Fruit fly (Drosophila melanogaster) whole organism, embryonic: ENCODE measurements around the gene OtopLb.

Experiments
- Adf1 ChIP-seq: fragments of 200-800 bp; sonication (Bioruptor generic); IDR thresholded peaks from 2 replicates; pipeline ENCODE4 v1.3.6; 2022; ENCODE audit warnings: missing biosample characterization, missing genetic modification characterization
- Antp ChIP-seq: fragments of 200-800 bp; sonication (Bioruptor generic); optimal IDR thresholded peaks from 3 replicates; lab custom pipeline; 2016; ENCODE audit warnings: missing biosample characterization, missing genetic modification characterization
- Atf-2 ChIP-seq: fragments of 200-800 bp; sonication (Bioruptor generic); optimal IDR thresholded peaks from 2 replicates; lab custom pipeline; 2016; ENCODE audit warnings: missing biosample characterization, missing genetic modification characterization
- Awh ChIP-seq: fragments of 200-800 bp; sonication (Bioruptor generic); IDR thresholded peaks from 2 replicates; pipeline ENCODE4, ENCODE4 v1.3.6; 2022; ENCODE audit warnings: missing biosample characterization, missing genetic modification characterization
- Bdp1 ChIP-seq: fragments of 200-800 bp; sonication (Bioruptor generic); optimal IDR thresholded peaks from 3 replicates; lab custom pipeline; 2016; ENCODE audit warnings: missing biosample characterization, missing genetic modification characterization
- CG11695 ChIP-seq: fragments of 200-800 bp; sonication (Bioruptor generic); IDR thresholded peaks from 3 replicates; pipeline ENCODE4 v1.3.6; 2022; ENCODE audit warnings: missing biosample characterization, missing genetic modification characterization
- CG11723 ChIP-seq: fragments of 200-800 bp; sonication (Bioruptor generic); optimal IDR thresholded peaks from 2 replicates; lab custom pipeline; 2017; ENCODE audit warnings: missing biosample characterization, mild to moderate bottlenecking, missing genetic modification characterization
- CG14710 ChIP-seq: fragments of 200-800 bp; sonication (Bioruptor generic); optimal IDR thresholded peaks from 3 replicates; lab custom pipeline; 2019; ENCODE audit warnings: missing biosample characterization, mild to moderate bottlenecking, missing genetic modification characterization, moderate library complexity
- CG15696 ChIP-seq: fragments of 200-800 bp; sonication (Bioruptor generic); optimal IDR thresholded peaks from 2 replicates; lab custom pipeline; 2019; ENCODE audit warnings: missing biosample characterization, mild to moderate bottlenecking, missing genetic modification characterization, moderate library complexity
- CG16863 ChIP-seq: fragments of 200-800 bp; sonication (Bioruptor generic); optimal IDR thresholded peaks from 3 replicates; lab custom pipeline; 2016; ENCODE audit warnings: missing biosample characterization, missing genetic modification characterization
- CG18599 ChIP-seq: fragments of 200-800 bp; sonication (Bioruptor generic); optimal IDR thresholded peaks from 3 replicates; lab custom pipeline; 2017; ENCODE audit warnings: missing biosample characterization, missing genetic modification characterization, mild to moderate bottlenecking, moderate library complexity, missing genetic modification reagents
- CG2875 ChIP-seq: fragments of 200-800 bp; sonication (Bioruptor generic); optimal IDR thresholded peaks from 2 replicates; lab custom pipeline; 2017; ENCODE audit warnings: missing biosample characterization, mild to moderate bottlenecking, missing genetic modification characterization, missing genetic modification reagents
- CG31441 ChIP-seq: fragments of 200-800 bp; sonication (Bioruptor generic); IDR thresholded peaks from 2 replicates; pipeline ENCODE4 v1.3.6; 2022; ENCODE audit warnings: missing biosample characterization, missing genetic modification characterization
- CG3281 ChIP-seq: fragments of 200-800 bp; sonication (Bioruptor generic); optimal IDR thresholded peaks from 3 replicates; lab custom pipeline; 2017; ENCODE audit warnings: missing biosample characterization, mild to moderate bottlenecking, missing genetic modification characterization
- CG5180 ChIP-seq: fragments of 200-800 bp; sonication (Bioruptor generic); optimal IDR thresholded peaks from 3 replicates; lab custom pipeline; 2017; ENCODE audit warnings: missing biosample characterization, missing genetic modification characterization, mild to moderate bottlenecking, moderate library complexity, missing genetic modification reagents
- CG6813 ChIP-seq: fragments of 200-800 bp; sonication (Bioruptor generic); optimal IDR thresholded peaks from 2 replicates; lab custom pipeline; 2017; ENCODE audit warnings: missing biosample characterization, missing genetic modification characterization, mild to moderate bottlenecking, moderate library complexity, missing genetic modification reagents
- CG7987 ChIP-seq: fragments of 200-800 bp; sonication (Bioruptor generic); optimal IDR thresholded peaks from 2 replicates; lab custom pipeline; 2018; ENCODE audit warnings: missing biosample characterization, mild to moderate bottlenecking, missing genetic modification characterization, moderate library complexity
- CG9817 ChIP-seq: fragments of 200-800 bp; sonication (Bioruptor generic); optimal IDR thresholded peaks from 2 replicates; lab custom pipeline; 2018; ENCODE audit warnings: missing biosample characterization, mild to moderate bottlenecking, missing genetic modification characterization, moderate library complexity
- D ChIP-seq, 2 experiments: fragments of 200-800 bp in 1 of 2; fragments of >200 bp in 1 of 2; sonication (Bioruptor generic) in 1 of 2; optimal IDR thresholded peaks; 2 replicates in 1 of 2; 3 replicates in 1 of 2; lab custom pipeline; 2017; ENCODE audit warnings: mild to moderate bottlenecking in 1 of 2, missing biosample characterization in 1 of 2, missing genetic modification characterization in 1 of 2, missing genetic modification reagents in 1 of 2
- Doc3 ChIP-seq: fragments of 200-800 bp; sonication (Bioruptor generic); IDR thresholded peaks from 3 replicates; pipeline ENCODE4 v1.3.6; 2022; ENCODE audit warnings: missing biosample characterization, missing genetic modification characterization; ENCODE audit not compliant: partially characterized antibody
- Ets65A ChIP-seq: fragments of 200-800 bp; sonication (Bioruptor generic); peaks from one replicate; lab custom pipeline; 2016; ENCODE audit warnings: missing biosample characterization, missing genetic modification characterization
- Hr3 ChIP-seq: fragments of 200-800 bp; sonication (Bioruptor generic); optimal IDR thresholded peaks from 3 replicates; lab custom pipeline; 2016; ENCODE audit warnings: missing biosample characterization, missing genetic modification characterization
- Med ChIP-seq: fragments of 200-800 bp; sonication (Bioruptor generic); peaks from one replicate; lab custom pipeline; 2016; ENCODE audit warnings: missing biosample characterization, missing genetic modification characterization, mild to moderate bottlenecking, inconsistent platforms, moderate library complexity
- Oli ChIP-seq: fragments of 200-800 bp; sonication (Bioruptor generic); optimal IDR thresholded peaks from 2 replicates; lab custom pipeline; 2018; ENCODE audit warnings: missing biosample characterization, mild to moderate bottlenecking, missing genetic modification characterization, moderate library complexity
- Sox100B ChIP-seq: fragments of 200-800 bp; sonication (Bioruptor generic); optimal IDR thresholded peaks from 3 replicates; lab custom pipeline; 2018; ENCODE audit warnings: missing biosample characterization, mild to moderate bottlenecking, missing genetic modification characterization
- Stat92E ChIP-seq, 3 experiments: fragments of >200 bp in 2 of 3; fragments of 200-800 bp in 1 of 3; sonication (Bioruptor generic) in 1 of 3; optimal IDR thresholded peaks; 2 replicates each; lab custom pipeline; 2017 to 2019; ENCODE audit warnings: missing biosample characterization in 3 of 3, missing genetic modification characterization in 3 of 3, mild to moderate bottlenecking in 1 of 3, moderate library complexity in 1 of 3
- cwo ChIP-seq: fragments of 200-800 bp; sonication (Bioruptor generic); optimal IDR thresholded peaks from 3 replicates; lab custom pipeline; 2017; ENCODE audit warnings: missing biosample characterization, missing genetic modification characterization, mild to moderate bottlenecking, moderate library complexity, missing genetic modification reagents
- dan ChIP-seq: fragments of 200-800 bp; sonication (Bioruptor generic); IDR thresholded peaks from 2 replicates; pipeline ENCODE4 v1.3.6; 2022; ENCODE audit warnings: missing biosample characterization, missing genetic modification characterization
- ems ChIP-seq: fragments of 200-800 bp; sonication (Bioruptor generic); optimal IDR thresholded peaks from 3 replicates; lab custom pipeline; 2016; ENCODE audit warnings: missing biosample characterization, missing genetic modification characterization
- exex ChIP-seq: fragments of 200-800 bp; sonication (Bioruptor generic); optimal IDR thresholded peaks from 4 replicates; lab custom pipeline; 2018; ENCODE audit warnings: missing biosample characterization, mild to moderate bottlenecking, missing genetic modification characterization, moderate library complexity
- gcm ChIP-seq: fragments of 200-800 bp; sonication (Bioruptor generic); optimal IDR thresholded peaks from 2 replicates; lab custom pipeline; 2019; ENCODE audit warnings: missing biosample characterization, mild to moderate bottlenecking, missing genetic modification characterization, moderate library complexity
- h ChIP-seq: fragments of >200 bp; optimal IDR thresholded peaks from 2 replicates; lab custom pipeline; 2017
- jing ChIP-seq: fragments of 200-800 bp; sonication (Bioruptor generic); optimal IDR thresholded peaks from 2 replicates; lab custom pipeline; 2018; ENCODE audit warnings: missing biosample characterization, mild to moderate bottlenecking, missing genetic modification characterization
- ken ChIP-seq: fragments of 200-800 bp; sonication (Bioruptor generic); IDR thresholded peaks from 3 replicates; pipeline ENCODE4 v1.3.6; 2022; ENCODE audit warnings: missing biosample characterization, missing genetic modification characterization
- lab ChIP-seq: fragments of 200-800 bp; sonication (Bioruptor generic); optimal IDR thresholded peaks from 3 replicates; lab custom pipeline; 2017; ENCODE audit warnings: missing biosample characterization, missing genetic modification characterization, mild to moderate bottlenecking, moderate library complexity, missing genetic modification reagents
- lmd ChIP-seq: fragments of 200-800 bp; sonication (Bioruptor generic); IDR thresholded peaks from 2 replicates; pipeline ENCODE4 v1.3.6; 2022; ENCODE audit warnings: missing biosample characterization, missing genetic modification characterization
- peb ChIP-seq: fragments of 200-800 bp; sonication (Bioruptor generic); IDR thresholded peaks from 2 replicates; pipeline ENCODE4 v1.3.6; 2022; ENCODE audit warnings: missing biosample characterization, missing genetic modification characterization
- pfk ChIP-seq: fragments of 200-800 bp; sonication (Bioruptor generic); optimal IDR thresholded peaks from 2 replicates; lab custom pipeline; 2018; ENCODE audit warnings: missing biosample characterization, mild to moderate bottlenecking, missing genetic modification characterization, moderate library complexity
- prd ChIP-seq, 3 experiments: fragments of >200 bp in 2 of 3; fragments of 200-800 bp in 1 of 3; sonication (Bioruptor generic) in 1 of 3; optimal IDR thresholded peaks in 2 of 3; IDR thresholded peaks in 1 of 3; 2 replicates in 2 of 3; 3 replicates in 1 of 3; pipeline versions ENCODE4 v1.3.6 to Lab custom; 2017 to 2022; ENCODE audit warnings: missing biosample characterization in 1 of 3, missing genetic modification characterization in 1 of 3
- pros ChIP-seq: fragments of 200-800 bp; sonication (Bioruptor generic); optimal IDR thresholded peaks from 3 replicates; lab custom pipeline; 2019; ENCODE audit warnings: missing biosample characterization, mild to moderate bottlenecking, missing genetic modification characterization, moderate library complexity
- scrt ChIP-seq: fragments of 200-800 bp; sonication (Bioruptor generic); optimal IDR thresholded peaks from 2 replicates; lab custom pipeline; 2018; ENCODE audit warnings: missing biosample characterization, mild to moderate bottlenecking, missing genetic modification characterization, moderate library complexity
- sens ChIP-seq: fragments of 200-800 bp; sonication (Bioruptor generic); peaks from one replicate; lab custom pipeline; 2016; ENCODE audit warnings: missing biosample characterization, missing genetic modification characterization
- sisA ChIP-seq: fragments of 200-800 bp; sonication (Bioruptor generic); IDR thresholded peaks from 2 replicates; pipeline ENCODE4 v1.3.6; 2022; ENCODE audit warnings: missing biosample characterization, missing genetic modification characterization
- unpg ChIP-seq: fragments of 200-800 bp; sonication (Bioruptor generic); optimal IDR thresholded peaks from 3 replicates; lab custom pipeline; 2018; ENCODE audit warnings: missing biosample characterization, mild to moderate bottlenecking, missing genetic modification characterization, moderate library complexity
- yki ChIP-seq: fragments of >200 bp; optimal IDR thresholded peaks from 3 replicates; lab custom pipeline; 2018

The OtopLb gene

DNA sequence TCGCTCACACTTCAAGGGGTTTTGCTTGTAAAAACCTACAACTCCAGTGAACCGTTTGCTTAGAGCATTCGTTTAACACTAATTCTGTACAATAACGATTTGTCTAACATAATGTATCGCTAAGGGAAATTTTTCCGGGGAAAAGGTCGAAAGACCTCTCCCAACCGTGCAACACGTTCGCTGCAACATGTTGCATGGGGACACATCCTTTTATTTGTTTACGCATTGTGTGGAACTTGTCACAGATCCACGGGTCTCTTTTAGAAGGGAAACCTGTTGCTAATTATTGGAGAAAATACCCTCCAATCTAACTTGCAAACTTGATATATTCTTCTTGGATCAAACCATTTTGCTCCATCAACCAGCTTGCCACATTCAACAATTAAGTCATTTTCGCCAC, 14.7 kb downstream of the OtopLb start:
- peak; percentile 38 for TF ChIP-seq scrt (GFP tag; lab: Kevin White, UChicago)
- peak; percentile 94 for TF ChIP-seq CG5180 (GFP tag; lab: Kevin White, UChicago)
- no peak for TF ChIP-seq CG6813

DNA sequence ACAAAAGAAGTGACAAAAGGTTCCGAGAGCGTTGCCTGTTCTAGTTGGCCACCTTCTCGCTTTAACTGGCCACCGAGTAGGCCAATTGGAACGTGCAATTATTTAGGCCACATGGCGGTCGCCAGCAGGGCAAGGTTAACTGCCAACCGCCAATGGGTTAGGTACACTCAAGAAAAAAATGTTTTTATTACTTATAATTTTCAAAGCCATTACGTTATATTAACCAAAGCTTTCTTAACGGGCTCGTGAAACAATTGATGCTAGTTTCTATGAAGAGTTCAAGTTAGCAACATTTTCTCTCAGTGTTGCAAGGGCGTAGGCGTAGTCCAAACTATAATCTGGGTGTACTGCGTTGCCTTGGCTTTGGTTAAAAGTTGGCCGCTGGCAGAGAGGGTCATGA, 34.3 kb downstream of the OtopLb start:
- TF ChIP-seq CG18599 (GFP tag; lab: Kevin White, UChicago): peak; percentile 6
- no peak for TF ChIP-seq prd (optimal IDR thresholded peaks at IDR 0.05; lab: Kevin White, UChicago)
- TF ChIP-seq prd (GFP tag; IDR thresholded peaks at IDR 0.05; lab: Robert Waterston, UW): 0 out of 3 replicates have a peak, but pooled peaks have one; percentile 8
- peak; percentile 35 for TF ChIP-seq Ets65A (GFP tag; lab: Kevin White, UChicago)
- TF ChIP-seq yki: no peak
- TF ChIP-seq sisA: 0 out of 2 replicates have a peak, but pooled peaks have one; percentile 21

DNA sequence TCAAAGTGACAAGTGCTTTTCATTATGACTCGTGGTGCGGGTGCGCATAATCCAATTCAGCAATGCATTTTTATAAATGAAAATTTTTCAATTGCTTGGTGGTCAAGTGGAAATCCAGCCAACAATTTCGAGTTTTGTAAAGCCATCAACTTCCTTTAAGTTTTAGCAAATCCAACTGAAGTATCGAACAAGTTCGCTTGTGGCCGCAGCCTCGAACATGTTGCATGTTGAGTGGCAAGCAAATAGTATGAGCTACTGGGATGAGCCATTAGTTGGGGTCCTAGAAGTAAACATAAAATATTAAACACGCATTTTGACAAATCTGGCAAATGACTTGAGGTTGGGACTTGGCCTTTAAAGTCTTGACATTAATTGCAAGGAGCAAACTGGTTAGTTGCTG, 49.1 kb downstream of the OtopLb start:
- no peak for TF ChIP-seq D (optimal IDR thresholded peaks at IDR 0.05; lab: Kevin White, UChicago)
- TF ChIP-seq D (GFP tag; optimal IDR thresholded peaks at IDR 0.05; lab: Kevin White, UChicago): no peak
- TF ChIP-seq CG5180 (GFP tag; lab: Kevin White, UChicago): peak; percentile 90

DNA sequence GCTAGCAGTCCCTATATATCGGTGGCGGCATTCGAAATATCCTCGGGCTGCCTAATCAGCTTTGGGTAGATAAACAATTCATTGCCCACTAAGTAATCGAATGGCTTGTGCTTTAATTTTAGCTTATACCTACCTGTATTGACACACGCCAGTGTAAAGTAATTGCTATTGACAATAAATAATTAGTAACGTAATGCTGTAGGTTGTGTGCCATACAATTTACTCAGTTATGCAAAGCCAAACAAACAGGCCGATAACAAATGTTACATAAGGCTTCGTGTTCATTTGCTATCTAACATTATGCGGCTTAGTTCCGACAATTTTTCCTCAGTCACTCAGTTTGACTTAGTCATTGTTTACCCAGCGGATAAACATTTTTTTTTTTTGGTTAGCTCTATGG, 51.6 kb downstream of the OtopLb start:
- TF ChIP-seq Antp (GFP tag; lab: Kevin White, UChicago) (no peak), ems (GFP tag; lab: Kevin White, UChicago) (no peak), CG14710 (tag; lab: Kevin White, UChicago) (no peak), Bdp1 (GFP tag; lab: Kevin White, UChicago) (no peak), pros (no peak), CG7987 (peak; percentile 80), Adf1 (GFP tag; lab: Robert Waterston, UW) (no peak), Doc3 (no peak), CG11723 (no peak), Med (no peak), lmd (no peak), pfk (GFP tag; lab: Kevin White, UChicago) (peak; percentile 9), CG3281 (peak; percentile 67), jing (GFP tag; lab: Kevin White, UChicago) (no peak), cwo (GFP tag; lab: Kevin White, UChicago) (peak; percentile 30), lab (GFP tag; lab: Kevin White, UChicago) (peak; percentile 81), CG16863 (no peak), h (no peak), CG11695 (0 out of 3 replicates have a peak, but pooled peaks have one; percentile 38), gcm (GFP tag; lab: Kevin White, UChicago) (no peak), Awh (peak; percentile 70; the same call in 1 of the 2 replicates), CG15696 (tag; lab: Kevin White, UChicago) (peak; percentile 1), unpg (no peak), CG2875 (GFP tag; lab: Kevin White, UChicago) (no peak), dan (GFP tag; lab: Robert Waterston, UW) (no peak), Sox100B (peak; percentile 24), exex (peak; percentile 18), Atf-2 (GFP tag; lab: Kevin White, UChicago) (no peak), Oli (no peak), Hr3 (GFP tag; lab: Kevin White, UChicago) (no peak), sens (peak; percentile 44), Stat92E (GFP tag; optimal IDR thresholded peaks at IDR 0.05; lab: Kevin White, UChicago) (no peak), CG9817 (no peak), CG31441 (GFP tag; lab: Robert Waterston, UW) (0 out of 2 replicates have a peak, but pooled peaks have one; percentile 22), ken (no peak), peb (GFP tag; lab: Robert Waterston, UW) (no peak)
